Fruit fly (Drosophila melanogaster) whole organism, wandering third instar larva: ENCODE measurements around the gene Cyp313a4.

Source experiments
- CG32264 ChIP-seq: fragments of 200-800 bp; sonication (Bioruptor generic); optimal IDR thresholded peaks from 2 replicates; lab custom pipeline; 2016; ENCODE audit warnings: missing biosample characterization, missing genetic modification characterization
- CG9705 ChIP-seq: fragments of 200-800 bp; sonication (Bioruptor generic); optimal IDR thresholded peaks from 2 replicates; lab custom pipeline; 2018; ENCODE audit warnings: missing biosample characterization, mild to moderate bottlenecking, missing genetic modification characterization
- Dif ChIP-seq: fragments of 200-275, 200-300 bp; sonication (Bioruptor generic); optimal IDR thresholded peaks from 2 replicates; lab custom pipeline; 2018; ENCODE audit warnings: missing biosample characterization, missing genetic modification characterization; ENCODE audit not compliant: partially characterized antibody
- GATAd ChIP-seq: sonication (Bioruptor generic); optimal IDR thresholded peaks from 2 replicates; lab custom pipeline; 2016; ENCODE audit warnings: missing biosample characterization, missing genetic modification characterization
- HLH106 ChIP-seq: fragments of 200-800 bp; optimal IDR thresholded peaks from 3 replicates; lab custom pipeline; 2019; ENCODE audit warnings: missing biosample characterization, mild to moderate bottlenecking, missing genetic modification characterization, moderate library complexity
- Hnf4 ChIP-seq: fragments of 200-800 bp; sonication (Bioruptor generic); optimal IDR thresholded peaks from 2 replicates; lab custom pipeline; 2016; ENCODE audit warnings: missing biosample characterization, mild to moderate bottlenecking, missing genetic modification characterization
- Hr78 ChIP-seq: fragments of >200 bp; optimal IDR thresholded peaks from 2 replicates; lab custom pipeline; 2017; ENCODE audit warnings: missing biosample characterization, missing genetic modification characterization
- Hr83 ChIP-seq: fragments of 200-300 bp; sonication (Bioruptor generic); optimal IDR thresholded peaks from 2 replicates; lab custom pipeline; 2016; ENCODE audit warnings: missing biosample characterization, mild to moderate bottlenecking, missing genetic modification characterization, moderate library complexity; ENCODE audit not compliant: poor library complexity, severe bottlenecking
- Jra ChIP-seq: sonication (Bioruptor generic); optimal IDR thresholded peaks from 2 replicates; lab custom pipeline; 2016; ENCODE audit warnings: missing biosample characterization, missing genetic modification characterization
- Mio ChIP-seq: sonication (Bioruptor generic); optimal IDR thresholded peaks from 2 replicates; lab custom pipeline; 2016; ENCODE audit warnings: missing biosample characterization, missing genetic modification characterization
- Myc ChIP-seq: fragments of >200 bp; optimal IDR thresholded peaks from 2 replicates; lab custom pipeline; 2017
- N ChIP-seq: fragments of >200 bp; optimal IDR thresholded peaks from 2 replicates; lab custom pipeline; 2018; ENCODE audit warnings: missing biosample characterization, missing external identifiers, missing genetic modification characterization
- OdsH ChIP-seq: fragments of 200-800 bp; sonication (Bioruptor generic); optimal IDR thresholded peaks from 2 replicates; lab custom pipeline; 2016; ENCODE audit warnings: missing biosample characterization, mild to moderate bottlenecking, missing genetic modification characterization
- Rel ChIP-seq, 2 experiments: fragments of 200-800 bp; sonication (Bioruptor generic) in 1 of 2; optimal IDR thresholded peaks; 2 replicates in 1 of 2; 3 replicates in 1 of 2; lab custom pipeline; 2016 to 2019; ENCODE audit warnings: mild to moderate bottlenecking in 2 of 2, missing biosample characterization in 2 of 2, missing genetic modification characterization in 2 of 2, moderate library complexity in 1 of 2
- Sp1 ChIP-seq: fragments of 200-800 bp; sonication (Bioruptor generic); optimal IDR thresholded peaks from 3 replicates; lab custom pipeline; 2019; ENCODE audit warnings: missing biosample characterization, mild to moderate bottlenecking, missing genetic modification characterization, moderate library complexity
- Vsx2 ChIP-seq: fragments of 200-300, 225-300 bp; sonication (Bioruptor generic); optimal IDR thresholded peaks from 2 replicates; lab custom pipeline; 2018; ENCODE audit warnings: missing biosample characterization, missing genetic modification characterization; ENCODE audit not compliant: partially characterized antibody
- dmrt93B ChIP-seq: fragments of 200-800 bp; sonication (Bioruptor generic); optimal IDR thresholded peaks from 2 replicates; lab custom pipeline; 2018; ENCODE audit warnings: missing biosample characterization, mild to moderate bottlenecking, missing genetic modification characterization
- dsf ChIP-seq: sonication (Bioruptor generic); optimal IDR thresholded peaks from 2 replicates; lab custom pipeline; 2016; ENCODE audit warnings: missing biosample characterization, missing genetic modification characterization, borderline replicate concordance
- ey ChIP-seq: fragments of 200-800 bp; sonication (Bioruptor generic); optimal IDR thresholded peaks from 2 replicates; lab custom pipeline; 2016; ENCODE audit warnings: missing biosample characterization, missing genetic modification characterization
- foxo ChIP-seq, 2 experiments: fragments of 200-800 bp; sonication (Bioruptor generic); optimal IDR thresholded peaks; 2 replicates in 1 of 2; 3 replicates in 1 of 2; lab custom pipeline; 2016 to 2017; ENCODE audit warnings: missing biosample characterization in 2 of 2, missing genetic modification characterization in 2 of 2
- h ChIP-seq: fragments of 200-800 bp; sonication (Bioruptor generic); optimal IDR thresholded peaks from 3 replicates; lab custom pipeline; 2016; ENCODE audit warnings: missing biosample characterization, mild to moderate bottlenecking, missing genetic modification characterization
- lola ChIP-seq: fragments of >200 bp; optimal IDR thresholded peaks from 2 replicates; lab custom pipeline; 2017; ENCODE audit warnings: missing biosample characterization, missing genetic modification characterization
- pan ChIP-seq: fragments of >200 bp; optimal IDR thresholded peaks from 2 replicates; lab custom pipeline; 2017
- psq ChIP-seq: fragments of 200-800 bp; sonication (Bioruptor generic); optimal IDR thresholded peaks from 3 replicates; lab custom pipeline; 2017; ENCODE audit warnings: missing biosample characterization, mild to moderate bottlenecking, missing genetic modification characterization, moderate library complexity
- sage ChIP-seq: fragments of 200-800 bp; sonication (Bioruptor generic); optimal IDR thresholded peaks from 2 replicates; lab custom pipeline; 2016; ENCODE audit warnings: missing biosample characterization, mild to moderate bottlenecking, missing genetic modification characterization
- sv ChIP-seq: fragments of 200-800 bp; sonication (Bioruptor generic); optimal IDR thresholded peaks from 3 replicates; lab custom pipeline; 2016; ENCODE audit warnings: missing biosample characterization, missing genetic modification characterization
- tai ChIP-seq: sonication (Bioruptor generic); optimal IDR thresholded peaks from 2 replicates; lab custom pipeline; 2016; ENCODE audit warnings: missing biosample characterization, missing genetic modification characterization
- woc ChIP-seq: sonication (Bioruptor generic); optimal IDR thresholded peaks from 2 replicates; lab custom pipeline; 2016; ENCODE audit warnings: missing biosample characterization, mild to moderate bottlenecking, missing genetic modification characterization

The Cyp313a4 gene

DNA sequence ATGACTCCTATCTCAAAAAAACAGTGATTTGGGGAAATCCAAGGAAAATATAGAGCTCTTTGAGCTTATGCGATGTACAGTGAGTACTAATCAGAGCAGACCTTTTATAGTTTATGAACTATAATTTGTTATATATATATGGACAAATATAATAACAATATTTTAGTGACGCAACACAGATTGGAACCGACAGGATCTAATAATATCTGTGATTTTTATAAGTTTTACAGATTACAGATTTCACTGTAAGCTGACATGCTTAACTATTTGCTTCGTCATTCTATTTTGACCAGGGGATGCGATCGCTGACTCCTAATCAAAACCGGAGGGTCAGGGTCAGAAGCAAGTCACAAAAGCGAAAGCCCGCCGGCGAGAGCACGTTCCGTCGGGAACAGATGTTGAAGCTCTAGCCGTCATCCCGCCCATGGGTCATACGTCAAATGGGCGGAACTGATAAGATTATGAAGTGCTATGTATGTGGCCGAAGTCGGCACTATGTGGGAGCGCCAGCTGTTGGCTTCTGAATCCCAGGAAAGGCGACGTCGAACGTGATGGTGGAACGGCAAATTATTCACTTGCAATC lies 7.0 kb downstream of the Cyp313a4 start, which contains the start of gene Gnmt:
TSS of gene Gnmt (plus strand) at position 568 of the 583 bp plus-strand sequence.
- TF ChIP-seq sage (GFP tag; lab: Kevin White, UChicago) (no peak), Dif (GFP tag; lab: Kevin White, UChicago) (peak; percentile 33)

DNA sequence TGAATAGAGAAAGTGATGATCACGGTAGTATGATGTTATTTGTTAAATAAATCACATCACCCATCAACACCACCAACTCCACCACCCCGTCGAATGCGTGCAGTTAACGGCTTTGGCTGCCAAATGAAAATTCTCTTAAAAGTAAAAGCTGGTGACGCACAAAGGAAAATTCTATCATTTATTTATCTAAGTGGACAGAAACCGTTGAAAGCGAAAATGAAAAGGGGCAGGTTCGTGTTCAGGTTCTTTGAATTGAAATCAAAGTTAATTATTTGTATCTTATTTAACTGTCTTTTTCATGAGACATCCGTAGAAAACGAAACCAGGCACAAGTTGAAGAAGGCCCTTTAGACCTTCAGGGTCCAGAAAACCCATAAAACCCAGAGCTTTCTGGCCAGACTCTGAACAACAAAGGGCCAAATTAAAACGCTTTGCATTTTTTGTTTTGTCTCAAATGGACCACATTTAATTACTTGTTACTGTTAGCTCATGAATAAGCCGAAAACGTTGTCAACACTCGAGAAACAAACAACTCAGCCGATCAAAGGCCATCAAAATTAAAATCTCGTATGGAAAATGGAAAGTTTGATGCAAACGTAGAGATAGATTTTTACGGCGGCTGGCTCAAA lies 14.9 kb downstream of the Cyp313a4 start:
- no peak for TF ChIP-seq Hr78 (GFP tag; lab: Kevin White, UChicago)
- no peak for TF ChIP-seq woc (GFP tag; lab: Kevin White, UChicago)
- no peak for TF ChIP-seq Hnf4 (GFP tag; lab: Kevin White, UChicago)
- TF ChIP-seq dsf, result no peak
- no peak for TF ChIP-seq Vsx2 (GFP tag; lab: Kevin White, UChicago)
- TF ChIP-seq Sp1, result no peak
- TF ChIP-seq Mio (GFP tag; lab: Kevin White, UChicago), result no peak

- TF ChIP-seq Jra (GFP tag; lab: Kevin White, UChicago) (no peak), HLH106 (no peak)
Measured at dm6 chr3R:12662531-12662930, 18.6 kb downstream of the Cyp313a4 start, which contains the start of gene CG14395. TSS of gene CG14395 (plus strand) at chr3R:12662831.

dm6 chr3R:12656946-12657566 lies 24.1 kb downstream of the Cyp313a4 start:
- TF ChIP-seq dmrt93B (GFP tag; lab: Kevin White, UChicago) (no peak), OdsH (GFP tag; lab: Kevin White, UChicago) (peak; percentile 4)

DNA sequence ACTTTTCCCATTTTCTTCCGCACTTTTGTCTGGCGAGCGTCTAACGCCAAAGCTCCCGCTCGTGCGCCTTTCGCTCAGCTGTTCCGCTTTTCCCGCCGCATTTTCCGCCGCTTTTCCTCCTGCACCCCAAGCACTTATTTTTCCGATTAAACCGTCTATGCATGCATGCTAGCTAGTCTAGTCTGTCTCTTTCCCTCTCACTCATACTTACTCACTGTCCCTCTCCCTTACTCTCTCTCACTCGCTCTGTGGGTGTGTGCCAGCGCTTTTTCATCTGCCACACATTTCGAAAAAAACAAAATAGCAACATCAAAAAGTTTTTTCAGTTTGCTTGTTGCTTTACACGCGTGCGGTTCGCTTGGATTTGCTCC lies 26.9 kb downstream of the Cyp313a4 start, which contains the start of gene CG6225:
TSS of gene CG6225 (plus strand) at position 325 of the 371 bp plus-strand sequence.
- TF ChIP-seq CG32264 (GFP tag; lab: Kevin White, UChicago), result no peak
- no peak for TF ChIP-seq psq (GFP tag; lab: Kevin White, UChicago)
- no peak for TF ChIP-seq Jra (GFP tag; lab: Kevin White, UChicago)
- TF ChIP-seq Hnf4 (GFP tag; lab: Kevin White, UChicago), result no peak
- TF ChIP-seq Mio (GFP tag; lab: Kevin White, UChicago), result no peak
- TF ChIP-seq Hr83 (GFP tag; lab: Kevin White, UChicago), result no peak
- no peak for TF ChIP-seq lola (GFP tag; lab: Kevin White, UChicago)
- TF ChIP-seq GATAd (GFP tag; lab: Kevin White, UChicago), result no peak
- no peak for TF ChIP-seq h (GFP tag; lab: Kevin White, UChicago)
- no peak for TF ChIP-seq Dif (GFP tag; lab: Kevin White, UChicago)
- no peak for TF ChIP-seq tai (GFP tag; lab: Kevin White, UChicago)
- no peak for TF ChIP-seq woc (GFP tag; lab: Kevin White, UChicago)

DNA sequence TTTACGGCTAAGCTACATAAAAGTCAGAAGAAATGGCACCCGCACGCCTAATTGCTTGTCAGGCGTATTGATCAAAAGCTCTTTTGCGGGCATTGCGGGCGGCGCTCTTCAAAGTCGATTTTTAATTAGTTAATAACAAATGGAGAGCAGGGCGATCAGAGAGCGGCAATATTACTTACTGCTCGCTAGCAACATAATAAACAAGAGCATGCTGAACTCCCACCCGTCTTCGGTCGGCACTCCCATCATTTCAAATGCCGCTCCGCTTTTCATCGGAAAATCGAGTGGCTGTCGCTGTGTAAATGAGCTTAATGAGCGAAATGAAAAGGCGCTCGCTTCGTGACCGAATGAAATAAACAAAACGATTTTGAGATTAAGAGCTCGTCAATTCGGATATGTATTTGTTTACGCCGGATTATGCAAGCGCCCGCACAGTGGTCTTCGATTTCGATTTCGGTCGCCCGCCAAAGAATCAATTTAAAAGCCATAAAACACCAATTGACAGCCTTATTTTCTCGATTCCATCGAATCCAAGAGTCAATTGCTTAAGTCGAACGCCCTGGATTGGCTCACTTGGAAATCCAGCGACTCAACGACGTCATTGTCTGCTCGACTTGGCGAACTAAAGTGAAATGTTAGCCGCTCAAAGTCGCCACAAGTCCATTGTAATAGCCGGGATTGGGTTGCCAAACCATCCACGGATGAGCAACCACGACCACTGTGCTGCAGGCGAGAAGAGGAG lies 27.5 kb downstream of the Cyp313a4 start:
- TF ChIP-seq sv (GFP tag; lab: Kevin White, UChicago) (peak; percentile 61), dmrt93B (GFP tag; lab: Kevin White, UChicago) (no peak), CG9705 (GFP tag; lab: Kevin White, UChicago) (no peak), HLH106 (no peak)

DNA sequence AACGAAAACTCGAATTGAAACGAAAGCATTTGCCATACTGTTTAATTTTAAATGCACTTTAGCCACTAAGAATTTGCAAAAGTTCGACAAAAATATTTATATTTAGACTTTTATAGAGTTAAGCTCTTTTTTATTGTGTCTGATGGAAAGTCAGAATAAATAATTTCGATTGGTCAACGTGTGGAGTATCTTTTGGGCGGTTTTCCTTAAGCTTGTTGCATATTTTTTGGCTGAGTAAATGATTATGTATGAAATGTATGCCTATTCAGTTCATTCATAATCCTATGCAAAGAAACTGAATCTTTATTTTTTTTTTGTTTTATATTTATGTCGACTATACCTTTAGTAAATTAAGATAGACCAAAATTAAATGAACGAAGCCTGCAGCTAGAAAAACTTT lies 28.4 kb downstream of the Cyp313a4 start:
- no peak for TF ChIP-seq Rel (GFP tag; optimal IDR thresholded peaks at IDR 0.05; lab: Kevin White, UChicago)
- TF ChIP-seq Rel (tag; optimal IDR thresholded peaks at IDR 0.05; lab: Kevin White, UChicago), result no peak
- TF ChIP-seq foxo (GFP tag; optimal IDR thresholded peaks at IDR 0.05; lab: Kevin White, UChicago), result no peak
- peak; percentile 13 for TF ChIP-seq N (GFP tag; lab: Kevin White, UChicago)
- TF ChIP-seq Myc (lab: Kevin White, UChicago), result peak; percentile 83
- TF ChIP-seq ey (GFP tag; lab: Kevin White, UChicago), result no peak
- TF ChIP-seq pan, result no peak
